Worm (Caenorhabditis elegans): ENCODE measurements around the gene F02C12.3.

The F02C12.3 gene

ce11 chrX:13352164-13352563 is 44.6 kb upstream of the F02C12.3 start:
- TF ChIP-seq cebp-1 (GFP tag; IDR thresholded peaks at IDR 0.05) (no peak), cebp-1 (tag; optimal IDR thresholded peaks at IDR 0.05) (peak; percentile 52), madf-8 (GFP tag; conservative IDR thresholded peaks at IDR 0.05) (no peak)

DNA sequence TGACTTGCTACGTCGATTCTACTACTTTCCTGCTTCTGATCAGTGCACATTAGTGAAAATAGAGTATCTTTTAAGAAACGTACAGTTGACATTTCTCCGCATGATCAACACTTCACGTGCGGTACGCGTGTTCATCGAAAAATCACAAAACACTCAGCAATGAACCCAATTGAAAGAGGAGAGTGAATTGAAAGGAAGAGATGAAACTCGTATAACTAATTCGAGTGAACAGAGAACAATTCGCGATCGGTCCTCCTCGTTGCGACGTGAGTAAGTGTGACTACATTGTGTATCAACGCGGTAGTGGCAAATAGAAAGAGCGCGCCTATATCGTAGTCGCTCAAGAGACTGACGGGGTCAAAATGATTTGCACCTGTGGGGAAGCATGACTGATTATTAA is 43.2 kb upstream of the F02C12.3 start:
- no peak for TF ChIP-seq mxl-1 (tag; optimal IDR thresholded peaks at IDR 0.05)
- TF ChIP-seq mel-28 (tag; optimal IDR thresholded peaks at IDR 0.05; ENCODE audit: borderline replicate concordance) = no peak
- TF ChIP-seq snpc-1.1 (tag; optimal IDR thresholded peaks at IDR 0.05; ENCODE audit: insufficient read depth) = no peak
- TF ChIP-seq ceh-58 (GFP tag; IDR thresholded peaks at IDR 0.05) = no peak
- no peak for TF ChIP-seq snpc-4 (GFP tag; optimal IDR thresholded peaks at IDR 0.05)
- TF ChIP-seq snpc-4 (tag; optimal IDR thresholded peaks at IDR 0.05) = peak in 2 of 4 experiments; percentile 22 to 23
- no peak for TF ChIP-seq ztf-22 (GFP tag; optimal IDR thresholded peaks at IDR 0.05)
- peak in 1 of 2 experiments; percentile 14 for TF ChIP-seq let-607 (tag; optimal IDR thresholded peaks at IDR 0.05)
- TF ChIP-seq dpff-1 (tag; optimal IDR thresholded peaks at IDR 0.05) = no peak
- TF ChIP-seq Y67H2A.10 (GFP tag; conservative IDR thresholded peaks at IDR 0.05) = no peak
- no peak for TF ChIP-seq madf-6 (GFP tag; IDR thresholded peaks at IDR 0.05)
- TF ChIP-seq rec-8 (tag; optimal IDR thresholded peaks at IDR 0.05) = no peak
- TF ChIP-seq rcor-1 (GFP tag; IDR thresholded peaks at IDR 0.05) = no peak
- peak; percentile 33 for TF ChIP-seq tlf-1 (GFP tag; optimal IDR thresholded peaks at IDR 0.05)
- TF ChIP-seq ztf-6 (GFP tag; IDR thresholded peaks at IDR 0.05) = no peak
- TF ChIP-seq B0261.1 (tag; optimal IDR thresholded peaks at IDR 0.05) = no peak
- TF ChIP-seq fkh-3 (tag; optimal IDR thresholded peaks at IDR 0.05) = no peak
- no peak for TF ChIP-seq lsy-27 (tag; optimal IDR thresholded peaks at IDR 0.05; ENCODE audit: borderline replicate concordance, insufficient read depth)
- TF ChIP-seq ceh-40 (GFP tag; IDR thresholded peaks at IDR 0.05) = no peak
- TF ChIP-seq hlh-26 (GFP tag; conservative IDR thresholded peaks at IDR 0.05) = no peak
- TF ChIP-seq lin-35 (GFP tag; optimal IDR thresholded peaks at IDR 0.05) = peak in 1 of 3 experiments; percentile 1
- no peak for TF ChIP-seq mcd-1 (GFP tag; IDR thresholded peaks at IDR 0.05)
- TF ChIP-seq C06A6.2 (GFP tag; conservative IDR thresholded peaks at IDR 0.05) = no peak
- TF ChIP-seq ztf-28 (GFP tag; IDR thresholded peaks at IDR 0.05) = no peak
- peak; percentile 89 for TF ChIP-seq ztf-26 (tag; optimal IDR thresholded peaks at IDR 0.05)
- no peak for TF ChIP-seq F33H1.4 (GFP tag; IDR thresholded peaks at IDR 0.05)
- TF ChIP-seq madf-3 (GFP tag; IDR thresholded peaks at IDR 0.05) = no peak
- TF ChIP-seq gei-17 (GFP tag; optimal IDR thresholded peaks at IDR 0.05) = peak; percentile 1
- no peak for TF ChIP-seq C17E4.6 (GFP tag; IDR thresholded peaks at IDR 0.05)
- no peak for TF ChIP-seq D2030.7 (GFP tag; IDR thresholded peaks at IDR 0.05)
- TF ChIP-seq aptf-2 (GFP tag; conservative IDR thresholded peaks at IDR 0.05) = no peak
- TF ChIP-seq nfya-1 (tag; optimal IDR thresholded peaks at IDR 0.05; ENCODE audit: borderline replicate concordance, insufficient read depth) = no peak
- peak; percentile 30 for TF ChIP-seq madf-10 (tag; optimal IDR thresholded peaks at IDR 0.05)
- no peak for TF ChIP-seq attf-5 (GFP tag; optimal IDR thresholded peaks at IDR 0.05)
- no peak for TF ChIP-seq tbx-9 (tag; optimal IDR thresholded peaks at IDR 0.05; ENCODE audit: borderline replicate concordance)
- no peak for TF ChIP-seq nfya-2 (GFP tag; IDR thresholded peaks at IDR 0.05)
- no peak for TF ChIP-seq F10E7.11 (tag; optimal IDR thresholded peaks at IDR 0.05)
- no peak for TF ChIP-seq egrh-3 (GFP tag; IDR thresholded peaks at IDR 0.05)
- peak; percentile 53 for TF ChIP-seq F22D6.2 (tag; optimal IDR thresholded peaks at IDR 0.05)
- TF ChIP-seq bed-2 (GFP tag; IDR thresholded peaks at IDR 0.05) = no peak
- no peak for TF ChIP-seq snpc-3.4 (tag; optimal IDR thresholded peaks at IDR 0.05)
- TF ChIP-seq lin-26 (GFP tag; IDR thresholded peaks at IDR 0.05) = no peak
- TF ChIP-seq chd-7 (tag; optimal IDR thresholded peaks at IDR 0.05) = peak; percentile 50
- TF ChIP-seq B0336.3 (GFP tag; IDR thresholded peaks at IDR 0.05) = 0 out of 2 replicates have a peak, but pooled peaks have one; percentile 50
